Worm (Caenorhabditis elegans) whole organism, L4 larva: ENCODE results near the gene str-236.

ENCODE experiments used
- aha-1 ChIP-seq: fragments of 150-350 bp; peaks from one replicate; lab custom pipeline; 2014; ENCODE audit warnings: missing biosample characterization, missing genetic modification characterization
- hlh-30 ChIP-seq: sonication (generic microtip); optimal IDR thresholded peaks from 2 replicates; lab custom pipeline; 2017; ENCODE audit warnings: antibody characterized with exemption, mild to moderate bottlenecking, missing genetic modification characterization, missing compliant biosample characterization; ENCODE audit not compliant: insufficient read depth
- nhr-42 ChIP-seq: fragments of 200-800 bp; sonication (Bioruptor generic); IDR thresholded peaks from 2 replicates; pipeline ENCODE4 v1.3.6; 2022; ENCODE audit warnings: missing genetic modification characterization, missing compliant biosample characterization
- nhr-77 ChIP-seq: fragments of 150-350 bp; optimal IDR thresholded peaks from 2 replicates; lab custom pipeline; 2014; ENCODE audit warnings: missing biosample characterization, missing genetic modification characterization
- skn-1 ChIP-seq: fragments of 150-350 bp; optimal IDR thresholded peaks from 2 replicates; lab custom pipeline; 2014; ENCODE audit warnings: missing biosample characterization, missing genetic modification characterization

DNA sequence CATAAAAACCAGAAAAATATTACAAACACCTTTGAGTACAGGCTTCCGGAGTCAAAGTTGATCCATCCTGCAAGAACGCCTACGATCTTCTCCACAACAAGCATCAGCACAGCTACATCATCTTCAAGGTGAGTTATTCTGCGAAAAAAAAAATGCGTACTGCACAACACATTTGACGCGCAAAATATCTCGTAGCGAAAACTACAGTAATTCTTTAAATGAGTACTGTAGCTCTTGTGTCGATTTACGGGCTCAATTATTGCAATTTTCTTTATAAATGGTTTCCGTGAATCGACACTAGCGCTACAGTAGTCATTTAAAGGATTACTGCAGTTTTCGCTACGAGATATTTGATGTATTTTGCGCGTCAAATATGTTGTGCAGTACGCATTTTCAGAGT lies 51.0 kb downstream of the str-236 start:
- no peak for TF ChIP-seq nhr-42 (GFP tag; lab: Robert Waterston, UW)
- TF ChIP-seq skn-1 = no peak
- no peak for TF ChIP-seq nhr-77 (tag; lab: Kevin White, UChicago)
- no peak for TF ChIP-seq hlh-30 (tag; lab: Kevin White, UChicago)
- TF ChIP-seq aha-1 (tag; lab: Kevin White, UChicago) = no peak
